Fruit fly (Drosophila melanogaster) whole organism, embryonic: ENCODE measurements around the gene CG7367.

Source experiments
- Antp ChIP-seq: fragments of 200-800 bp; sonication (Bioruptor generic); optimal IDR thresholded peaks from 3 replicates; lab custom pipeline; 2016; ENCODE audit warnings: missing biosample characterization, missing genetic modification characterization
- BEAF-32 ChIP-seq: fragments of 200-800 bp; sonication (Bioruptor generic); optimal IDR thresholded peaks from 3 replicates; lab custom pipeline; 2017; ENCODE audit warnings: missing biosample characterization, missing genetic modification characterization, mild to moderate bottlenecking, moderate library complexity, missing genetic modification reagents
- CG1024 ChIP-seq: fragments of 200-800 bp; sonication (Bioruptor generic); IDR thresholded peaks from 2 replicates; pipeline ENCODE4 v1.3.6; 2022; ENCODE audit warnings: missing biosample characterization, missing genetic modification characterization
- CG11085 ChIP-seq: fragments of 200-800 bp; sonication (Bioruptor generic); IDR thresholded peaks from 2 replicates; pipeline ENCODE4 v1.3.6; 2022; ENCODE audit warnings: missing biosample characterization, missing genetic modification characterization
- CG11504 ChIP-seq: fragments of 200-800 bp; sonication (Bioruptor generic); optimal IDR thresholded peaks from 3 replicates; lab custom pipeline; 2019; ENCODE audit warnings: missing biosample characterization, mild to moderate bottlenecking, missing genetic modification characterization, moderate library complexity
- CG12104 ChIP-seq: fragments of 200-800 bp; sonication (Bioruptor generic); optimal IDR thresholded peaks from 3 replicates; lab custom pipeline; 2016; ENCODE audit warnings: missing biosample characterization, missing genetic modification characterization
- CG13775 ChIP-seq: fragments of 200-800 bp; sonication (Bioruptor generic); optimal IDR thresholded peaks from 3 replicates; lab custom pipeline; 2017; ENCODE audit warnings: missing biosample characterization, mild to moderate bottlenecking, missing genetic modification characterization
- CG14667 ChIP-seq: fragments of 200-800 bp; sonication (Bioruptor generic); IDR thresholded peaks from 2 replicates; pipeline ENCODE4 v1.3.6; 2022; ENCODE audit warnings: missing biosample characterization, missing genetic modification characterization
- CG16813 ChIP-seq: fragments of 200-800 bp; sonication (Bioruptor generic); IDR thresholded peaks from 3 replicates; pipeline ENCODE4 v1.3.6; 2022; ENCODE audit warnings: missing biosample characterization, missing genetic modification characterization; ENCODE audit not compliant: partially characterized antibody
- CG17186 ChIP-seq: fragments of 200-800 bp; sonication (Bioruptor generic); optimal IDR thresholded peaks from 3 replicates; lab custom pipeline; 2017; ENCODE audit warnings: missing biosample characterization, missing genetic modification reagents, missing genetic modification characterization
- CG3163 ChIP-seq: fragments of 200-800 bp; sonication (Bioruptor generic); optimal IDR thresholded peaks from 3 replicates; lab custom pipeline; 2016; ENCODE audit warnings: missing biosample characterization, missing genetic modification characterization
- CG34376 ChIP-seq: fragments of 200-800 bp; sonication (Bioruptor generic); optimal IDR thresholded peaks from 2 replicates; lab custom pipeline; 2018; ENCODE audit warnings: missing biosample characterization, mild to moderate bottlenecking, missing genetic modification characterization
- CG4360 ChIP-seq: fragments of 200-800 bp; sonication (Bioruptor generic); IDR thresholded peaks from 2 replicates; pipeline ENCODE4 v1.3.6; 2022; ENCODE audit warnings: missing biosample characterization, missing genetic modification characterization
- CG4707 ChIP-seq: fragments of 200-800 bp; sonication (Bioruptor generic); optimal IDR thresholded peaks from 2 replicates; lab custom pipeline; 2018; ENCODE audit warnings: missing biosample characterization, mild to moderate bottlenecking, missing genetic modification characterization, moderate library complexity
- CG4820 ChIP-seq: fragments of 200-800 bp; sonication (Bioruptor generic); optimal IDR thresholded peaks from 3 replicates; lab custom pipeline; 2016; ENCODE audit warnings: missing biosample characterization, missing genetic modification characterization
- CG5180 ChIP-seq: fragments of 200-800 bp; sonication (Bioruptor generic); optimal IDR thresholded peaks from 3 replicates; lab custom pipeline; 2017; ENCODE audit warnings: missing biosample characterization, missing genetic modification characterization, mild to moderate bottlenecking, moderate library complexity, missing genetic modification reagents
- CG6765 ChIP-seq: fragments of 200-800 bp; sonication (Bioruptor generic); optimal IDR thresholded peaks from 3 replicates; lab custom pipeline; 2017; ENCODE audit warnings: missing biosample characterization, mild to moderate bottlenecking, missing genetic modification characterization
- CG7556 ChIP-seq: fragments of 200-800 bp; sonication (Bioruptor generic); optimal IDR thresholded peaks from 2 replicates; lab custom pipeline; 2017; ENCODE audit warnings: missing biosample characterization, mild to moderate bottlenecking, missing genetic modification characterization
- CG7786 ChIP-seq: fragments of 200-800 bp; sonication (Bioruptor generic); optimal IDR thresholded peaks from 2 replicates; lab custom pipeline; 2016; ENCODE audit warnings: missing biosample characterization, missing genetic modification characterization
- CG7839 ChIP-seq: fragments of 200-800 bp; sonication (Bioruptor generic); optimal IDR thresholded peaks from 3 replicates; lab custom pipeline; 2018; ENCODE audit warnings: missing biosample characterization, mild to moderate bottlenecking, missing genetic modification characterization, moderate library complexity
- CG7928 ChIP-seq: fragments of 200-800 bp; sonication (Bioruptor generic); optimal IDR thresholded peaks from 2 replicates; lab custom pipeline; 2017; ENCODE audit warnings: missing biosample characterization, mild to moderate bottlenecking, missing genetic modification characterization
- Dfd ChIP-seq, 2 experiments: fragments of >200 bp; optimal IDR thresholded peaks; 2 replicates each; lab custom pipeline; 2017; ENCODE audit warnings: missing biosample characterization in 2 of 2, missing genetic modification characterization in 2 of 2
- Dll ChIP-seq: fragments of 200-800 bp; sonication (Bioruptor generic); IDR thresholded peaks from 4 replicates; pipeline ENCODE4 v1.3.6; 2022; ENCODE audit warnings: missing biosample characterization, missing genetic modification characterization; ENCODE audit not compliant: partially characterized antibody
- Ets65A ChIP-seq: fragments of 200-800 bp; sonication (Bioruptor generic); peaks from one replicate; lab custom pipeline; 2016; ENCODE audit warnings: missing biosample characterization, missing genetic modification characterization
- NC2β ChIP-seq: fragments of 200-800 bp; sonication (Bioruptor generic); optimal IDR thresholded peaks from 2 replicates; lab custom pipeline; 2016; ENCODE audit warnings: missing biosample characterization, missing genetic modification characterization
- al ChIP-seq: fragments of 200-800 bp; sonication (Bioruptor generic); IDR thresholded peaks from 2 replicates; pipeline ENCODE4 v1.3.6; 2022; ENCODE audit warnings: missing biosample characterization, missing genetic modification characterization
- bbx ChIP-seq: fragments of 200-800 bp; sonication (Bioruptor generic); IDR thresholded peaks from 2 replicates; pipeline ENCODE4 v1.3.6; 2022; ENCODE audit warnings: missing biosample characterization, missing genetic modification characterization; ENCODE audit not compliant: partially characterized antibody
- cad ChIP-seq: fragments of >200 bp; optimal IDR thresholded peaks from 2 replicates; lab custom pipeline; 2017; ENCODE audit warnings: missing biosample characterization, missing genetic modification characterization
- crp ChIP-seq, 2 experiments: fragments of 200-800 bp; sonication (Bioruptor generic); optimal IDR thresholded peaks; 2 replicates in 1 of 2; 3 replicates in 1 of 2; lab custom pipeline; 2017; ENCODE audit warnings: missing biosample characterization in 2 of 2, missing genetic modification characterization in 2 of 2, mild to moderate bottlenecking in 1 of 2, moderate library complexity in 1 of 2
- dan ChIP-seq: fragments of 200-800 bp; sonication (Bioruptor generic); IDR thresholded peaks from 2 replicates; pipeline ENCODE4 v1.3.6; 2022; ENCODE audit warnings: missing biosample characterization, missing genetic modification characterization
- eve ChIP-seq, 2 experiments: fragments of >200 bp; optimal IDR thresholded peaks; 2 replicates each; lab custom pipeline; 2017; ENCODE audit warnings: missing biosample characterization in 2 of 2, missing genetic modification characterization in 2 of 2
- fd96Cb ChIP-seq: fragments of 200-800 bp; sonication (Bioruptor generic); optimal IDR thresholded peaks from 2 replicates; lab custom pipeline; 2018; ENCODE audit warnings: missing biosample characterization, mild to moderate bottlenecking, missing genetic modification characterization, moderate library complexity
- gfzf ChIP-seq: fragments of 200-800 bp; sonication (Bioruptor generic); optimal IDR thresholded peaks from 2 replicates; lab custom pipeline; 2016; ENCODE audit warnings: missing biosample characterization, mild to moderate bottlenecking, missing genetic modification characterization, moderate library complexity
- grn ChIP-seq: fragments of 200-800 bp; sonication (Bioruptor generic); optimal IDR thresholded peaks from 3 replicates; lab custom pipeline; 2017; ENCODE audit warnings: missing biosample characterization, missing genetic modification characterization
- hbn ChIP-seq: fragments of 200-800 bp; sonication (Bioruptor generic); IDR thresholded peaks from 2 replicates; pipeline ENCODE4 v1.3.6; 2022; ENCODE audit warnings: missing biosample characterization, missing genetic modification characterization; ENCODE audit not compliant: partially characterized antibody
- jing ChIP-seq: fragments of 200-800 bp; sonication (Bioruptor generic); optimal IDR thresholded peaks from 2 replicates; lab custom pipeline; 2018; ENCODE audit warnings: missing biosample characterization, mild to moderate bottlenecking, missing genetic modification characterization
- kay ChIP-seq: fragments of 200-800 bp; sonication (Bioruptor generic); optimal IDR thresholded peaks from 2 replicates; lab custom pipeline; 2016; ENCODE audit warnings: missing biosample characterization, missing genetic modification characterization
- knrl ChIP-seq: fragments of 200-800 bp; sonication (Bioruptor generic); IDR thresholded peaks from 3 replicates; pipeline ENCODE4 v1.3.6; 2022; ENCODE audit warnings: missing biosample characterization, missing genetic modification characterization; ENCODE audit not compliant: partially characterized antibody
- lab ChIP-seq: fragments of 200-800 bp; sonication (Bioruptor generic); optimal IDR thresholded peaks from 3 replicates; lab custom pipeline; 2017; ENCODE audit warnings: missing biosample characterization, missing genetic modification characterization, mild to moderate bottlenecking, moderate library complexity, missing genetic modification reagents
- lilli ChIP-seq: fragments of 200-800 bp; sonication (Bioruptor generic); optimal IDR thresholded peaks from 3 replicates; lab custom pipeline; 2016; ENCODE audit warnings: missing biosample characterization, missing genetic modification characterization
- luna ChIP-seq: fragments of 200-800 bp; sonication (Bioruptor generic); optimal IDR thresholded peaks from 2 replicates; lab custom pipeline; 2016; ENCODE audit warnings: missing biosample characterization, missing genetic modification characterization
- mam ChIP-seq: fragments of 200-800 bp; sonication (Bioruptor generic); optimal IDR thresholded peaks from 3 replicates; lab custom pipeline; 2016; ENCODE audit warnings: missing biosample characterization, missing genetic modification characterization
- nerfin-2 ChIP-seq: fragments of 200-800 bp; sonication (Bioruptor generic); IDR thresholded peaks from 2 replicates; pipeline ENCODE4 v1.3.6; 2022; ENCODE audit warnings: missing biosample characterization, missing genetic modification characterization; ENCODE audit not compliant: partially characterized antibody
- phol ChIP-seq: fragments of 200-800 bp; sonication (Bioruptor generic); optimal IDR thresholded peaks from 3 replicates; lab custom pipeline; 2018; ENCODE audit warnings: missing biosample characterization, mild to moderate bottlenecking, missing genetic modification characterization, moderate library complexity
- pita ChIP-seq: fragments of 200-800 bp; sonication (Bioruptor generic); optimal IDR thresholded peaks from 2 replicates; lab custom pipeline; 2017; ENCODE audit warnings: missing biosample characterization, mild to moderate bottlenecking, missing genetic modification characterization
- prd ChIP-seq, 3 experiments: fragments of >200 bp in 2 of 3; fragments of 200-800 bp in 1 of 3; sonication (Bioruptor generic) in 1 of 3; optimal IDR thresholded peaks in 2 of 3; IDR thresholded peaks in 1 of 3; 2 replicates in 2 of 3; 3 replicates in 1 of 3; pipeline versions ENCODE4 v1.3.6 to Lab custom; 2017 to 2022; ENCODE audit warnings: missing biosample characterization in 1 of 3, missing genetic modification characterization in 1 of 3
- repo ChIP-seq: fragments of 200-800 bp; sonication (Bioruptor generic); optimal IDR thresholded peaks from 2 replicates; lab custom pipeline; 2016; ENCODE audit warnings: missing biosample characterization, missing genetic modification characterization

Gene CG7367

dm6 chr2L:7993984-7994854, 45.4 kb downstream of the CG7367 start, which contains the start of gene pes (continued):
- TF ChIP-seq phol (tag; lab: Kevin White, UChicago) (peak; percentile 93), CG7786 (GFP tag; lab: Kevin White, UChicago) (peak; percentile 50), BEAF-32 (GFP tag; lab: Kevin White, UChicago) (peak; percentile 7), luna (GFP tag; lab: Kevin White, UChicago) (no peak), CG11504 (tag; lab: Kevin White, UChicago) (peak; percentile 93), CG6765 (peak; percentile 92), CG4820 (GFP tag; lab: Kevin White, UChicago) (peak; percentile 92), fd96Cb (tag; lab: Kevin White, UChicago) (peak; percentile 89), CG16813 (GFP tag; lab: Robert Waterston, UW) (no peak), CG34376 (peak; percentile 98), CG4360 (peak; percentile 68), dan (peak; percentile 88; the same call in 1 of the 2 replicates), CG4707 (GFP tag; lab: Kevin White, UChicago) (peak; percentile 66), eve (GFP tag; optimal IDR thresholded peaks at IDR 0.05; lab: Kevin White, UChicago) (peak in 1 of 2 experiments; percentile 95), pita (GFP tag; lab: Kevin White, UChicago) (no peak), CG12104 (GFP tag; lab: Kevin White, UChicago) (peak; percentile 85), CG7556 (peak; percentile 82), gfzf (GFP tag; lab: Kevin White, UChicago) (peak; percentile 8), CG1024 (GFP tag; lab: Robert Waterston, UW) (peak; percentile 56; the same call in 1 of the 2 replicates), CG14667 (GFP tag; lab: Robert Waterston, UW) (peak; percentile 90), mam (peak; percentile 91), Ets65A (GFP tag; lab: Kevin White, UChicago) (peak; percentile 98), lilli (GFP tag; lab: Kevin White, UChicago) (peak; percentile 95), nerfin-2 (no peak), knrl (GFP tag; lab: Robert Waterston, UW) (peak; percentile 28; the same call in 1 of the 3 replicates), NC2β (GFP tag; lab: Kevin White, UChicago) (no peak), grn (GFP tag; lab: Kevin White, UChicago) (peak; percentile 81), CG5180 (GFP tag; lab: Kevin White, UChicago) (peak; percentile 80), cad (GFP tag; lab: Kevin White, UChicago) (no peak), crp (GFP tag; optimal IDR thresholded peaks at IDR 0.05; lab: Kevin White, UChicago) (peak in 1 of 2 experiments; percentile 24), CG13775 (GFP tag; lab: Kevin White, UChicago) (peak; percentile 90), jing (GFP tag; lab: Kevin White, UChicago) (peak; percentile 84), repo (GFP tag; lab: Kevin White, UChicago) (peak; percentile 70), lab (GFP tag; lab: Kevin White, UChicago) (peak; percentile 96), prd (optimal IDR thresholded peaks at IDR 0.05; lab: Kevin White, UChicago) (no peak), prd (GFP tag; IDR thresholded peaks at IDR 0.05; lab: Robert Waterston, UW) (peak; percentile 97), al (GFP tag; lab: Robert Waterston, UW) (peak; percentile 83), Dll (GFP tag; lab: Robert Waterston, UW) (peak; percentile 27; the same call in 1 of the 4 replicates), CG7928 (GFP tag; lab: Kevin White, UChicago) (peak; percentile 49), bbx (GFP tag; lab: Robert Waterston, UW) (peak; percentile 56; the same call in 1 of the 2 replicates), CG3163 (GFP tag; lab: Kevin White, UChicago) (peak; percentile 90), CG7839 (peak; percentile 96), kay (peak; percentile 92), Antp (peak; percentile 81), CG17186 (peak; percentile 58), CG11085 (GFP tag; lab: Robert Waterston, UW) (peak; percentile 90), Dfd (GFP tag; optimal IDR thresholded peaks at IDR 0.05; lab: Kevin White, UChicago) (no peak), hbn (GFP tag; lab: Robert Waterston, UW) (no peak)
